Worm (Caenorhabditis elegans) whole organism, L2 larva: Measurements from ENCODE around the gene lys-8.

Experiments
- C34F6.9 ChIP-seq: fragments of 150-350 bp; optimal IDR thresholded peaks from 2 replicates; lab custom pipeline; 2014; ENCODE audit warnings: missing biosample characterization, missing genetic modification characterization
- F13H6.1 ChIP-seq: sonication (generic microtip); optimal IDR thresholded peaks from 2 replicates; lab custom pipeline; 2016; ENCODE audit warnings: missing genetic modification characterization, missing compliant biosample characterization
- R02D3.7 ChIP-seq: fragments of 150-350 bp; optimal IDR thresholded peaks from 2 replicates; lab custom pipeline; 2014; ENCODE audit warnings: missing biosample characterization, missing genetic modification characterization
- Y55F3AM.14 ChIP-seq: fragments of 200-800 bp; sonication (Bioruptor generic); optimal IDR thresholded peaks from 2 replicates; lab custom pipeline; 2018; ENCODE audit warnings: mild to moderate bottlenecking, missing genetic modification characterization, missing compliant biosample characterization
- ZK546.5 ChIP-seq: sonication (generic microtip); optimal IDR thresholded peaks from 2 replicates; lab custom pipeline; 2017; ENCODE audit warnings: missing biosample characterization, missing genetic modification characterization
- alr-1 ChIP-seq: fragments of 150-350 bp; optimal IDR thresholded peaks from 2 replicates; lab custom pipeline; 2014; ENCODE audit warnings: missing biosample characterization, missing genetic modification characterization
- aly-2 ChIP-seq: fragments of 150-350 bp; optimal IDR thresholded peaks from 2 replicates; lab custom pipeline; 2014; ENCODE audit warnings: missing biosample characterization, missing genetic modification characterization
- ama-1 ChIP-seq: fragments of 150-350 bp; optimal IDR thresholded peaks from 2 replicates; lab custom pipeline; 2018; ENCODE audit warnings: inconsistent platforms
- ceh-82 ChIP-seq: fragments of 150-350 bp; optimal IDR thresholded peaks from 2 replicates; lab custom pipeline; 2014; ENCODE audit warnings: missing biosample characterization, missing genetic modification characterization
- crh-2 ChIP-seq: sonication (generic microtip); optimal IDR thresholded peaks from 2 replicates; lab custom pipeline; 2017; ENCODE audit warnings: missing biosample characterization, missing genetic modification characterization
- dmd-4 ChIP-seq: sonication (generic microtip); optimal IDR thresholded peaks from 2 replicates; lab custom pipeline; 2017; ENCODE audit warnings: missing biosample characterization, missing genetic modification characterization
- egl-27 ChIP-seq: sonication (generic microtip); optimal IDR thresholded peaks from 3 replicates; lab custom pipeline; 2017; ENCODE audit warnings: missing biosample characterization, missing genetic modification reagents, missing genetic modification characterization
- elt-1 ChIP-seq: fragments of 150-350 bp; optimal IDR thresholded peaks from 2 replicates; lab custom pipeline; 2014; ENCODE audit warnings: missing biosample characterization, missing genetic modification characterization
- elt-3 ChIP-seq: sonication (generic microtip); optimal IDR thresholded peaks from 2 replicates; lab custom pipeline; 2017; ENCODE audit warnings: missing biosample characterization, missing genetic modification characterization
- fos-1 ChIP-seq: fragments of 150-350 bp; optimal IDR thresholded peaks from 2 replicates; lab custom pipeline; 2014; ENCODE audit warnings: missing biosample characterization, missing genetic modification characterization
- gmeb-1 ChIP-seq: fragments of 150-350 bp; optimal IDR thresholded peaks from 2 replicates; lab custom pipeline; 2014; ENCODE audit warnings: missing biosample characterization, missing genetic modification characterization
- lin-11 ChIP-seq: fragments of 150-350 bp; sonication (generic microtip); optimal IDR thresholded peaks from 2 replicates; lab custom pipeline; 2014; ENCODE audit warnings: missing biosample characterization, missing genetic modification characterization, inconsistent platforms, mixed read lengths
- lin-13 ChIP-seq: fragments of 150-350 bp; optimal IDR thresholded peaks from 2 replicates; lab custom pipeline; 2014; ENCODE audit warnings: missing biosample characterization, missing genetic modification reagents, missing genetic modification characterization
- lin-39 ChIP-seq: fragments of 150-350 bp; optimal IDR thresholded peaks from 2 replicates; lab custom pipeline; 2014; ENCODE audit warnings: missing biosample characterization, missing genetic modification reagents, missing genetic modification characterization
- lsy-2 ChIP-seq, 2 experiments: fragments of 150-350 bp in 1 of 2; sonication (generic microtip) in 1 of 2; optimal IDR thresholded peaks; 2 replicates each; lab custom pipeline; 2014 to 2017; ENCODE audit warnings: missing biosample characterization in 2 of 2, missing genetic modification characterization in 2 of 2
- mab-5 ChIP-seq: fragments of 150-350 bp; optimal IDR thresholded peaks from 2 replicates; lab custom pipeline; 2014; ENCODE audit warnings: missing biosample characterization, missing genetic modification characterization
- mdl-1 ChIP-seq, 2 experiments: fragments of 150-350 bp in 1 of 2; sonication (generic microtip) in 1 of 2; optimal IDR thresholded peaks; 2 replicates each; lab custom pipeline; 2017; ENCODE audit warnings: missing biosample characterization in 2 of 2, missing genetic modification characterization in 2 of 2
- nhr-10 ChIP-seq: sonication (generic microtip); optimal IDR thresholded peaks from 2 replicates; lab custom pipeline; 2017; ENCODE audit warnings: missing biosample characterization, missing genetic modification characterization
- nhr-12 ChIP-seq: fragments of 150-350 bp; optimal IDR thresholded peaks from 2 replicates; lab custom pipeline; 2014; ENCODE audit warnings: missing biosample characterization, missing genetic modification characterization
- nhr-21 ChIP-seq: fragments of 150-350 bp; optimal IDR thresholded peaks from 2 replicates; lab custom pipeline; 2014; ENCODE audit warnings: missing biosample characterization, missing genetic modification characterization
- nhr-23 ChIP-seq: fragments of 150-350 bp; optimal IDR thresholded peaks from 2 replicates; lab custom pipeline; 2014; ENCODE audit warnings: missing biosample characterization, missing genetic modification reagents, missing genetic modification characterization
- nhr-237 ChIP-seq: fragments of 150-350 bp; optimal IDR thresholded peaks from 2 replicates; lab custom pipeline; 2014; ENCODE audit warnings: missing biosample characterization, missing genetic modification characterization
- nhr-25 ChIP-seq: fragments of 150-350 bp; sonication (generic microtip); optimal IDR thresholded peaks from 3 replicates; lab custom pipeline; 2014; ENCODE audit warnings: missing biosample characterization, missing genetic modification characterization
- nhr-6 ChIP-seq: fragments of 150-350 bp; optimal IDR thresholded peaks from 2 replicates; lab custom pipeline; 2014; ENCODE audit warnings: missing biosample characterization, missing genetic modification characterization
- peb-1 ChIP-seq: fragments of 150-350 bp; optimal IDR thresholded peaks from 2 replicates; lab custom pipeline; 2014; ENCODE audit warnings: missing biosample characterization, missing genetic modification characterization
- skn-1 ChIP-seq: sonication (generic microtip); optimal IDR thresholded peaks from 2 replicates; lab custom pipeline; 2017; ENCODE audit warnings: missing biosample characterization, missing genetic modification characterization
- sma-9 ChIP-seq, 2 experiments: fragments of 150-350 bp in 1 of 2; sonication (generic microtip) in 1 of 2; optimal IDR thresholded peaks; 2 replicates each; lab custom pipeline; 2014 to 2016; ENCODE audit warnings: missing genetic modification characterization in 2 of 2, mild to moderate bottlenecking in 1 of 2, missing biosample characterization in 1 of 2, missing compliant biosample characterization in 1 of 2, missing genetic modification reagents in 1 of 2, moderate library complexity in 1 of 2
- unc-39 ChIP-seq: fragments of 150-350 bp; optimal IDR thresholded peaks from 2 replicates; lab custom pipeline; 2014; ENCODE audit warnings: missing biosample characterization, missing genetic modification characterization
- unc-55 ChIP-seq: fragments of 150-350 bp; sonication (generic microtip); optimal IDR thresholded peaks from 3 replicates; lab custom pipeline; 2014; ENCODE audit warnings: missing biosample characterization, missing genetic modification reagents, missing genetic modification characterization
- unc-62 ChIP-seq: fragments of 150-350 bp; optimal IDR thresholded peaks from 2 replicates; lab custom pipeline; 2014; ENCODE audit warnings: missing biosample characterization, missing genetic modification reagents, missing genetic modification characterization
- ztf-1 ChIP-seq: fragments of 200-800 bp; sonication (Bioruptor generic); conservative IDR thresholded peaks from 2 replicates; pipeline ENCODE4 v1.3.6; 2022; ENCODE audit warnings: missing genetic modification characterization, missing compliant biosample characterization
- ztf-11 ChIP-seq: sonication (generic microtip); optimal IDR thresholded peaks from 2 replicates; lab custom pipeline; 2017; ENCODE audit warnings: missing biosample characterization, missing genetic modification characterization

The lys-8 gene

ce11 chrII:5553531-5553930 is 32.4 kb upstream of the lys-8 start:
- no peak for TF ChIP-seq nhr-10 (tag; lab: Kevin White, UChicago)
- no peak for TF ChIP-seq nhr-237 (tag; lab: Kevin White, UChicago)
- peak; percentile 64 for TF ChIP-seq fos-1
- TF ChIP-seq crh-2 (tag; lab: Kevin White, UChicago), result peak; percentile 19
- no peak for TF ChIP-seq ZK546.5 (tag; lab: Kevin White, UChicago)
- TF ChIP-seq peb-1 (tag; lab: Kevin White, UChicago), result no peak
- no peak for TF ChIP-seq C34F6.9
- TF ChIP-seq nhr-21, result no peak
- peak; percentile 59 for TF ChIP-seq sma-9 (GFP tag; optimal IDR thresholded peaks at IDR 0.05; lab: Kevin White, UChicago)
- TF ChIP-seq sma-9 (tag; optimal IDR thresholded peaks at IDR 0.05; lab: Kevin White, UChicago), result no peak

ce11 chrII:5554317-5554716 is 31.7 kb upstream of the lys-8 start, which contains the start of gene ins-12:
Gene ins-12 (plus strand): TSS chrII:5554617.
- TF ChIP-seq dmd-4 (tag; lab: Kevin White, UChicago) (no peak), elt-1 (tag; lab: Kevin White, UChicago) (no peak), gmeb-1 (tag; lab: Kevin White, UChicago) (no peak), skn-1 (tag; lab: Kevin White, UChicago) (no peak), lin-11 (tag; lab: Kevin White, UChicago) (no peak), mdl-1 (tag; optimal IDR thresholded peaks at IDR 0.05; lab: Kevin White, UChicago) (no peak), F13H6.1 (no peak), alr-1 (tag; lab: Kevin White, UChicago) (no peak), lin-39 (tag; lab: Kevin White, UChicago) (no peak), ceh-82 (no peak), ztf-11 (tag; lab: Kevin White, UChicago) (no peak), ztf-1 (GFP tag; lab: Robert Waterston, UW) (no peak), nhr-25 (tag; lab: Kevin White, UChicago) (no peak), egl-27 (no peak), ZK546.5 (tag; lab: Kevin White, UChicago) (no peak)

- TF ChIP-seq elt-1 (tag; lab: Kevin White, UChicago) (no peak), unc-62 (GFP tag; lab: Kevin White, UChicago) (no peak), dmd-4 (tag; lab: Kevin White, UChicago) (no peak), sma-9 (GFP tag; optimal IDR thresholded peaks at IDR 0.05; lab: Kevin White, UChicago) (no peak), sma-9 (tag; optimal IDR thresholded peaks at IDR 0.05; lab: Kevin White, UChicago) (no peak), unc-55 (GFP tag; lab: Kevin White, UChicago) (no peak), nhr-12 (tag; lab: Kevin White, UChicago) (no peak), nhr-21 (no peak), peb-1 (tag; lab: Kevin White, UChicago) (no peak), Y55F3AM.14 (GFP tag; lab: Kevin White, UChicago) (no peak), ztf-11 (tag; lab: Kevin White, UChicago) (no peak), fos-1 (no peak), nhr-23 (tag; lab: Kevin White, UChicago) (no peak), lsy-2 (tag; optimal IDR thresholded peaks at IDR 0.05; lab: Kevin White, UChicago) (no peak), R02D3.7 (no peak), unc-39 (tag; lab: Kevin White, UChicago) (no peak), crh-2 (tag; lab: Kevin White, UChicago) (no peak), C34F6.9 (no peak)
- TF ChIP-seq, all 48 proteins: peak for 0
These were observed 31.2 kb upstream of the lys-8 start for ce11 chrII:5554788-5555187.

- TF ChIP-seq sma-9 (GFP tag; optimal IDR thresholded peaks at IDR 0.05; lab: Kevin White, UChicago), result no peak
- no peak for TF ChIP-seq sma-9 (tag; optimal IDR thresholded peaks at IDR 0.05; lab: Kevin White, UChicago)
- TF ChIP-seq nhr-6 (tag; lab: Kevin White, UChicago), result no peak
- no peak for TF ChIP-seq lin-39 (tag; lab: Kevin White, UChicago)
- TF ChIP-seq nhr-21, result no peak
- TF ChIP-seq mab-5 (tag; lab: Kevin White, UChicago), result no peak
- no peak for TF ChIP-seq elt-3 (tag; lab: Kevin White, UChicago)
- no peak for TF ChIP-seq fos-1
- no peak for TF ChIP-seq lin-13 (GFP tag; lab: Kevin White, UChicago)
- no peak for TF ChIP-seq mdl-1 (tag; optimal IDR thresholded peaks at IDR 0.05; lab: Kevin White, UChicago)
- TF ChIP-seq nhr-12 (tag; lab: Kevin White, UChicago), result no peak
- TF ChIP-seq ama-1 (lab: Kevin White, UChicago), result no peak
- no peak for TF ChIP-seq egl-27
- TF ChIP-seq aly-2 (tag; lab: Kevin White, UChicago), result no peak
These were observed 30.5 kb upstream of the lys-8 start for ce11 chrII:5555522-5555921.
